Worm (Caenorhabditis elegans) whole organism, mixed stage, embryonic: ENCODE results near the gene ugt-41.

ENCODE experiments used
- M03D4.4 ChIP-seq: sonication (generic microtip); optimal IDR thresholded peaks from 2 replicates; lab custom pipeline; 2017; ENCODE audit warnings: mild to moderate bottlenecking, missing genetic modification characterization, missing compliant biosample characterization
- bed-3 ChIP-seq: fragments of 200-800 bp; sonication (Bioruptor generic); optimal IDR thresholded peaks from 3 replicates; lab custom pipeline; 2018; ENCODE audit warnings: mild to moderate bottlenecking, missing genetic modification characterization, moderate library complexity, missing compliant biosample characterization
- blmp-1 ChIP-seq: fragments of 150-350 bp; optimal IDR thresholded peaks from 2 replicates; lab custom pipeline; 2014; ENCODE audit warnings: missing biosample characterization, missing genetic modification characterization
- ceh-39 ChIP-seq: fragments of 150-350 bp; optimal IDR thresholded peaks from 2 replicates; lab custom pipeline; 2014; ENCODE audit warnings: missing biosample characterization, missing genetic modification characterization
- ceh-43 ChIP-seq: fragments of 200-800 bp; sonication (Bioruptor generic); optimal IDR thresholded peaks from 2 replicates; lab custom pipeline; 2018; ENCODE audit warnings: mild to moderate bottlenecking, missing genetic modification characterization, moderate library complexity, missing compliant biosample characterization
- ceh-83 ChIP-seq: fragments of 200-800 bp; sonication (Bioruptor generic); optimal IDR thresholded peaks from 2 replicates; lab custom pipeline; 2018; ENCODE audit warnings: mild to moderate bottlenecking, missing genetic modification characterization, missing compliant biosample characterization
- ces-1 ChIP-seq: fragments of 150-350 bp; optimal IDR thresholded peaks from 2 replicates; lab custom pipeline; 2014; ENCODE audit warnings: missing biosample characterization, missing genetic modification reagents, missing genetic modification characterization
- cnd-1 ChIP-seq: fragments of 200-800 bp; sonication (Bioruptor generic); optimal IDR thresholded peaks from 2 replicates; lab custom pipeline; 2018; ENCODE audit warnings: mild to moderate bottlenecking, missing genetic modification characterization, missing compliant biosample characterization
- drap-1 ChIP-seq: fragments of 200-800 bp; sonication (Bioruptor generic); optimal IDR thresholded peaks from 3 replicates; lab custom pipeline; 2018; ENCODE audit warnings: mild to moderate bottlenecking, missing genetic modification characterization, missing compliant biosample characterization
- elt-1 ChIP-seq: sonication (generic microtip); optimal IDR thresholded peaks from 2 replicates; lab custom pipeline; 2017; ENCODE audit warnings: missing genetic modification characterization, mild to moderate bottlenecking, missing compliant biosample characterization, antibody characterized with exemption, moderate library complexity, borderline replicate concordance; ENCODE audit not compliant: insufficient read depth
- elt-3 ChIP-seq: fragments of 150-350 bp; optimal IDR thresholded peaks from 2 replicates; lab custom pipeline; 2014; ENCODE audit warnings: missing biosample characterization, missing genetic modification characterization
- ham-2 ChIP-seq: fragments of 200-800 bp; sonication (Bioruptor generic); optimal IDR thresholded peaks from 2 replicates; lab custom pipeline; 2018; ENCODE audit warnings: mild to moderate bottlenecking, missing genetic modification characterization, missing compliant biosample characterization
- hlh-1 ChIP-seq: fragments of 150-350 bp; optimal IDR thresholded peaks from 2 replicates; lab custom pipeline; 2014; ENCODE audit warnings: missing biosample characterization, missing genetic modification reagents, missing genetic modification characterization
- lin-13 ChIP-seq: fragments of 150-350 bp; optimal IDR thresholded peaks from 2 replicates; lab custom pipeline; 2014; ENCODE audit warnings: missing biosample characterization, missing genetic modification characterization
- lin-32 ChIP-seq: fragments of 200-800 bp; sonication (Bioruptor generic); optimal IDR thresholded peaks from 2 replicates; lab custom pipeline; 2018; ENCODE audit warnings: mild to moderate bottlenecking, missing genetic modification characterization, missing compliant biosample characterization
- lsy-2 ChIP-seq: fragments of 150-350 bp; optimal IDR thresholded peaks from 2 replicates; lab custom pipeline; 2014; ENCODE audit warnings: missing biosample characterization, missing genetic modification characterization
- mab-5 ChIP-seq: fragments of 150-350 bp; optimal IDR thresholded peaks from 2 replicates; lab custom pipeline; 2014; ENCODE audit warnings: missing biosample characterization, missing genetic modification characterization
- mep-1 ChIP-seq: fragments of 150-350 bp; optimal IDR thresholded peaks from 2 replicates; lab custom pipeline; 2017; ENCODE audit warnings: missing biosample characterization, missing genetic modification reagents, missing genetic modification characterization, inconsistent platforms
- nhr-12 ChIP-seq: fragments of 150-350 bp; optimal IDR thresholded peaks from 2 replicates; lab custom pipeline; 2014; ENCODE audit warnings: missing biosample characterization, missing genetic modification characterization
- nhr-237 ChIP-seq: fragments of 150-350 bp; optimal IDR thresholded peaks from 2 replicates; lab custom pipeline; 2014; ENCODE audit warnings: missing biosample characterization, missing genetic modification characterization
- nhr-28 ChIP-seq: fragments of 150-350 bp; optimal IDR thresholded peaks from 2 replicates; lab custom pipeline; 2014; ENCODE audit warnings: missing biosample characterization, missing genetic modification characterization
- nhr-76 ChIP-seq: sonication (generic microtip); optimal IDR thresholded peaks from 2 replicates; lab custom pipeline; 2017; ENCODE audit warnings: missing biosample characterization, missing genetic modification characterization
- sem-2 ChIP-seq: fragments of 200-800 bp; sonication (Bioruptor generic); optimal IDR thresholded peaks from 2 replicates; lab custom pipeline; 2018; ENCODE audit warnings: mild to moderate bottlenecking, missing genetic modification characterization, missing compliant biosample characterization
- sptf-1 ChIP-seq: sonication (generic microtip); optimal IDR thresholded peaks from 2 replicates; lab custom pipeline; 2017; ENCODE audit warnings: mild to moderate bottlenecking, missing genetic modification characterization, moderate library complexity, missing compliant biosample characterization
- tbx-8 ChIP-seq: fragments of 200-800 bp; sonication (Bioruptor generic); optimal IDR thresholded peaks from 2 replicates; lab custom pipeline; 2018; ENCODE audit warnings: mild to moderate bottlenecking, missing genetic modification characterization, moderate library complexity, missing compliant biosample characterization
- unc-120 ChIP-seq: sonication (generic microtip); optimal IDR thresholded peaks from 2 replicates; lab custom pipeline; 2017; ENCODE audit warnings: missing genetic modification characterization, missing compliant biosample characterization; ENCODE audit not compliant: poor library complexity, severe bottlenecking
- unc-39 ChIP-seq: fragments of 150-350 bp; optimal IDR thresholded peaks from 2 replicates; lab custom pipeline; 2014; ENCODE audit warnings: missing biosample characterization, missing genetic modification characterization
- unc-62 ChIP-seq: fragments of 150-350 bp; optimal IDR thresholded peaks from 2 replicates; lab custom pipeline; 2014; ENCODE audit warnings: missing biosample characterization, missing genetic modification reagents, missing genetic modification characterization
- zip-8 ChIP-seq: fragments of 150-350 bp; optimal IDR thresholded peaks from 2 replicates; lab custom pipeline; 2014; ENCODE audit warnings: missing biosample characterization, missing genetic modification characterization

Gene ugt-41

DNA sequence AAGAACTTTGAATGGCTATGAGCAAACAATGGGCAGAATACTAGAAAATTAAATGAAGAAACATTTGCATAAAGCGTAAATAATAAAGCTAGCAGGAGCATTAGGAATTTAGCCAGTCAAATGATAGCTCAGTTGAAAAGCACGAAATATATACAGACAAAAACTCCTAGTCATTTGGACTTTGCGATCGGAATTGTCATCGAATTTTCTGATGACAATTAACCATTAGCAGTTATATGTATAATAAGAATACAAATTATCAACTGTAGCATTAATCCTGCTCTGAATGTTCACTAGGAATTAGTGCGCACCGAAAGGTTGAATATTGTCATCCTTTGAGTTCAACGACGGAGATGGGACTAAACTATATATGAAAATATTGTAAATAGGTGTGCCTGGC lies 16.0 kb downstream of the ugt-41 start, which contains the start of gene ugt-38:
TSS of gene ugt-38 (minus strand) at position 101 of the 400 bp plus-strand sequence.
- no peak for TF ChIP-seq nhr-28 (tag; lab: Kevin White, UChicago)

DNA sequence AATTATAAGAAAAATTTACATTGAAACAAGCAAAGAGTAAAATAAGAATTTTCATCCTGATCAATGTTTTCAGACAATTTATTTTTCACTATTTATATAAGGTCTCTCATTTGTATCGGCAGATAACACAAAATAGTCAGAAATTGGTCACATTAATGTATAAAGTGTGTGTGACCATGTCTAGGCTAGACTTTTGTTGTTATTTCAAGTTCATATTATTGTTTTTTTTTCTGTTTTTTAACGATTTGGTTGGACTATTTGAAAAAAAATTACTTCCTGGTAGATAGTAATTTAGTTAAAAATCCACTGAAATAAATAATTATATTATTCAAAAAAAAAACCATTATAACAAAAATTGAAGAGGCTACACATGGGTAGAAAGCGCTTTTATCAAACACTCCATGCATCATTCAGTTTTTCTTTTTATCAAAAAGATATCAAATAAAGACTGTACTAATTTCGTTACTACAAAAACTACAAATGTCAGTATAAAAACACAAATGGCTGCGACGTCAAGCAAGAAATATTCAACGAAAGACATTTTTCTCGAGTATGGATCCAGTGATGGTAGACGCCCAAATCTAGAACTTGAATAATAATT lies 18.0 kb downstream of the ugt-41 start, which contains the start of gene ugt-37:
TSS of gene ugt-37 (minus strand) at position 69 of the 601 bp plus-strand sequence.
- TF ChIP-seq elt-1 (tag; lab: Kevin White, UChicago) = no peak
- no peak for TF ChIP-seq lsy-2
- TF ChIP-seq nhr-237 (tag; lab: Kevin White, UChicago) = no peak
- no peak for TF ChIP-seq unc-62 (GFP tag; lab: Kevin White, UChicago)
- no peak for TF ChIP-seq sptf-1
- TF ChIP-seq drap-1 (GFP tag; lab: Kevin White, UChicago) = no peak
- TF ChIP-seq blmp-1 = no peak
- no peak for TF ChIP-seq ceh-83 (GFP tag; lab: Kevin White, UChicago)
- TF ChIP-seq ceh-43 (GFP tag; lab: Kevin White, UChicago) = no peak
- TF ChIP-seq ces-1 (GFP tag; lab: Kevin White, UChicago) = no peak

DNA sequence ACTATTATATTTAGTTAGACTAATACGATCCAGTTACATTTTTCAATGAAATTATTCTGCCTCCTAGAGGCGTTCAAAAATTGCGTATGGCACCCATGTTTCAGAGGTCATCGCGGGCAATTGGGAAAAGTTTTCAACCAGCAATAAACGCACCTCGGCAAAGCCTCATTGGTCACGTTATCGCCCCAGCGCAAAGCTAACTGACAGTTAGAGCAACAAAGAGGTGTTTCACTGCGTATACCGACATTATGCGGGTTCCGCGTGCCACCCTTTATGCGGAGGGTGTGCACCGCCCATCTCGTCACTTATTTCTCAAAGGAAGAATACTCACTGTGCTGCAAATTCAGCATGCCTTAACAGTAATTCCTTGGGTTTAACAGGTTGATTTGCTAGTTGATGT lies 20.7 kb downstream of the ugt-41 start:
- no peak for TF ChIP-seq nhr-237 (tag; lab: Kevin White, UChicago)
- no peak for TF ChIP-seq lin-32 (GFP tag; lab: Kevin White, UChicago)
- no peak for TF ChIP-seq blmp-1

DNA sequence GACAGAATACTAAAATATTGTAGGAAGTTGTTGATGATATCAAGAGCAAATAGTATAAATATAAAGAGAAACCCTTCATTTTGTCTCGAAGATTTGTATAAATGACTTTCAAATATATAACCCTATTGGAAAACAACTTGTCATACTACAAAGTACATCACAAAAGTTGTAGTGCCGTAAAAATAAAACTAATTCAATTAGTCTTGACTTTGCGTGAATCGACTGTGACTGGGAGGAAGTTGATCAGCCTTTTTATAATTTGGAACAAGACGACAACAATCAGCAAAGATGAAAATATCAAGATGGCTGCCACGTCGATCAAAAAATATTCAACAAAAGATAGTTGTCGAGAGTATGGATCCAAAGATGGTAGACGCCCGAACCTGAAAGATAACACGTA lies 21.5 kb downstream of the ugt-41 start, which contains the start of gene ugt-40:
TSS of gene ugt-40 (minus strand) at position 101 of the 400 bp plus-strand sequence.
- TF ChIP-seq ceh-39 (tag; lab: Kevin White, UChicago) (no peak), nhr-28 (tag; lab: Kevin White, UChicago) (no peak), lin-32 (GFP tag; lab: Kevin White, UChicago) (no peak), bed-3 (GFP tag; lab: Kevin White, UChicago) (no peak)

DNA sequence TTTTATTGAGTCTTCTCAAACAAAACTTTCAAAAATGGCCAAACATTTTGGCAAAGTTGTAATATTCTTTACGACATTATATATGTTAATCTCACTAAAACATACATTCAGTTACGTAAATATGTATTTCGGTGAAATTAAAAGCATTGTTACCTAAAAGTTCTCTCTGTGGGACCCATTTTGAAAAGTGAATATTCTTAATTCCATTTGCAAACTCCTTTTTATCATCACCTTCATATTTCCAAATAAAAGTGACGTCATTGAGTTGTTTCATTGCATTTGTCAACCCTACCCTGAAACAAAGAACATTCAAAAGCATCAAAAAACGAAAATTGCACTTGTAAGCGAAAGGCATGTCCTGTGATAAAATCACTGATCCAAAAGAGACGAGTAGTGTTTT lies 23.0 kb downstream of the ugt-41 start:
- TF ChIP-seq ces-1 (GFP tag; lab: Kevin White, UChicago) (no peak), tbx-8 (GFP tag; lab: Kevin White, UChicago) (no peak), nhr-12 (tag; lab: Kevin White, UChicago) (no peak), mep-1 (tag; lab: Kevin White, UChicago) (no peak), unc-62 (GFP tag; lab: Kevin White, UChicago) (no peak), unc-39 (tag; lab: Kevin White, UChicago) (no peak), elt-3 (tag; lab: Kevin White, UChicago) (no peak), mab-5 (tag; lab: Kevin White, UChicago) (no peak), lsy-2 (no peak), hlh-1 (tag; lab: Kevin White, UChicago) (no peak), nhr-76 (tag; lab: Kevin White, UChicago) (no peak), lin-13 (tag; lab: Kevin White, UChicago) (no peak)

DNA sequence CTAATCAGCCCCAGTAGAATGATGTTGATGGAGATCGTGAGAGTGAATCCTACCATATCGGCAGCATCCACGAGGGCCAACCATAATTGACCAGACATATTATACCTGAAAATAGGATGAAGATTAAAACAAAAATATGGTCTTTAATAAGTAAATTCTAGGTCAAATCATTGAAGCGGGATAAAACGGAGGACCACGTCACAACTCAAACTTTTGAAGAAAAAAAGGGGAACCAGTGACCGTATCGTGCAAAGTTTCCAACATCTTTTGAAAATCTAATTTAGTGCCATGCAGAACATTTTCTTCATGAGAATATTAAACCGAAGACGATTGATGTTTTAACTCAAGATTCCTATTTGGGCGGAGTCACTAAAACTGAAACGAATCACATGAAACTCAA lies 25.1 kb downstream of the ugt-41 start, which contains the start of gene str-112:
TSS of gene str-112 (minus strand) at position 101 of the 400 bp plus-strand sequence.
- no peak for TF ChIP-seq nhr-237 (tag; lab: Kevin White, UChicago)
- no peak for TF ChIP-seq ham-2 (GFP tag; lab: Kevin White, UChicago)
- no peak for TF ChIP-seq ceh-43 (GFP tag; lab: Kevin White, UChicago)
- no peak for TF ChIP-seq ceh-39 (tag; lab: Kevin White, UChicago)
- TF ChIP-seq lin-13 (tag; lab: Kevin White, UChicago) = no peak
- no peak for TF ChIP-seq nhr-76 (tag; lab: Kevin White, UChicago)
- no peak for TF ChIP-seq sem-2 (GFP tag; lab: Kevin White, UChicago)
- no peak for TF ChIP-seq unc-120 (tag; lab: Kevin White, UChicago)
- no peak for TF ChIP-seq nhr-12 (tag; lab: Kevin White, UChicago)
- no peak for TF ChIP-seq sptf-1
- no peak for TF ChIP-seq hlh-1 (tag; lab: Kevin White, UChicago)
- no peak for TF ChIP-seq ces-1 (GFP tag; lab: Kevin White, UChicago)
- TF ChIP-seq nhr-28 (tag; lab: Kevin White, UChicago) = no peak
- TF ChIP-seq zip-8 (tag; lab: Kevin White, UChicago) = no peak
- no peak for TF ChIP-seq ceh-83 (GFP tag; lab: Kevin White, UChicago)
- no peak for TF ChIP-seq cnd-1
- TF ChIP-seq lsy-2 = no peak
- no peak for TF ChIP-seq M03D4.4 (tag; lab: Kevin White, UChicago)
- TF ChIP-seq mab-5 (tag; lab: Kevin White, UChicago) = no peak
- no peak for TF ChIP-seq drap-1 (GFP tag; lab: Kevin White, UChicago)
